Worm (Caenorhabditis elegans): Measurements from ENCODE around the gene H43E16.1.

DNA sequence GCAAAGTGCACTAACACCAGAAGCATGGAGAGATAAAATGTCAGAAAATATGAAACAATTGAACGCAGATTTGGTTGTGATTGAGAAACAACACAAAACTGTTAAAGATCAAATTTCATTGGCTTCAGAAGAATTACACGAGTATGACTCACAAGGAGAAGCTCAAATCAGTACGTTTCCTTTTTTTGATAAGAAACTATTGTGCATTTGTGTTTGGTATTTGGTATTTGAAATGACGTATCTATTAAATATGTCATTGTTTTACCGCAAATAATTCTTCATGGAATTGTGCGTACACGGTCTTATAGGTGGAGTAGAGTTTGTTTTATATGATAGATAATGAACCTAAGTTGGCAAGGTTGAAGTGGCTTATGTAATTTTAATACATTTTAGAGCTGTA is 7.4 kb downstream of the H43E16.1 start:
- TF ChIP-seq unc-62 (GFP tag; optimal IDR thresholded peaks at IDR 0.05), result no peak
- no peak for TF ChIP-seq lin-15B (tag; optimal IDR thresholded peaks at IDR 0.05)
- TF ChIP-seq ztf-4 (tag; optimal IDR thresholded peaks at IDR 0.05), result no peak
- peak; percentile 59 for TF ChIP-seq elt-2 (tag; optimal IDR thresholded peaks at IDR 0.05)
- no peak for TF ChIP-seq tbx-2 (tag; optimal IDR thresholded peaks at IDR 0.05)
- TF ChIP-seq eor-1 (tag; optimal IDR thresholded peaks at IDR 0.05), result no peak
- no peak for TF ChIP-seq nhr-237 (tag; optimal IDR thresholded peaks at IDR 0.05)
- no peak for TF ChIP-seq snpc-4 (tag; optimal IDR thresholded peaks at IDR 0.05)
- no peak for TF ChIP-seq elt-3 (tag; optimal IDR thresholded peaks at IDR 0.05)
- no peak for TF ChIP-seq fkh-10 (GFP tag; optimal IDR thresholded peaks at IDR 0.05)
- TF ChIP-seq zag-1 (tag; optimal IDR thresholded peaks at IDR 0.05), result no peak
- no peak for TF ChIP-seq fkh-2 (tag; optimal IDR thresholded peaks at IDR 0.05)
- TF ChIP-seq elt-1 (tag; optimal IDR thresholded peaks at IDR 0.05), result no peak

All from whole organism, L3 larva.